Fruit fly (Drosophila melanogaster) S2 (cell line): ENCODE results near the gene Der-1.

ENCODE experiments used
- CG8478 ChIP-seq: fragments of >200 bp; optimal IDR thresholded peaks from 2 replicates; lab custom pipeline; 2018
- CTCF ChIP-seq, 2 experiments: fragments of >200 bp; optimal IDR thresholded peaks; 2 replicates each; lab custom pipeline; 2018

The Der-1 gene

DNA sequence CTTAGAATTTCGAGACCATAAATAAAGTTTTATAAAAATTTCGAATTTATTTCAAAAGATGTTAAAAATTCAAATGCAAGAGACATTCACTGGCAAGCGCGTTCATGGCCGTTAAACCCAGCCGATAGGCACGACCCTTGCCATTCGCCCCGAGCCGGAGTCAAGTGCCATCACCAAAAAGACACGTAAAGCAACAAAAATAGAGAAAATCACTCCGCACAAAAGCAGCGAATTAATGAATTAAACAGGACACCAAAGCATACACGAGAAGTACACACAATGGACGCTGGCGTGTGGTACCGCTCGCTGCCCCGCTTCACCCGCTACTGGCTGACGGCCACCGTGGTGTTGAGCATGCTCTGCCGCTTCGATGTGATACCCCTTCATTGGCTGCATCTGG, at the start of gene Der-1:
Der-1 (plus strand) TSS at position 1 of the 400 bp plus-strand sequence.
- TF ChIP-seq CG8478 (lab: Kevin White, UChicago) (no peak), CTCF (optimal IDR thresholded peaks at IDR 0.05; lab: Kevin White, UChicago) (peak; percentile 20 to 25)

DNA sequence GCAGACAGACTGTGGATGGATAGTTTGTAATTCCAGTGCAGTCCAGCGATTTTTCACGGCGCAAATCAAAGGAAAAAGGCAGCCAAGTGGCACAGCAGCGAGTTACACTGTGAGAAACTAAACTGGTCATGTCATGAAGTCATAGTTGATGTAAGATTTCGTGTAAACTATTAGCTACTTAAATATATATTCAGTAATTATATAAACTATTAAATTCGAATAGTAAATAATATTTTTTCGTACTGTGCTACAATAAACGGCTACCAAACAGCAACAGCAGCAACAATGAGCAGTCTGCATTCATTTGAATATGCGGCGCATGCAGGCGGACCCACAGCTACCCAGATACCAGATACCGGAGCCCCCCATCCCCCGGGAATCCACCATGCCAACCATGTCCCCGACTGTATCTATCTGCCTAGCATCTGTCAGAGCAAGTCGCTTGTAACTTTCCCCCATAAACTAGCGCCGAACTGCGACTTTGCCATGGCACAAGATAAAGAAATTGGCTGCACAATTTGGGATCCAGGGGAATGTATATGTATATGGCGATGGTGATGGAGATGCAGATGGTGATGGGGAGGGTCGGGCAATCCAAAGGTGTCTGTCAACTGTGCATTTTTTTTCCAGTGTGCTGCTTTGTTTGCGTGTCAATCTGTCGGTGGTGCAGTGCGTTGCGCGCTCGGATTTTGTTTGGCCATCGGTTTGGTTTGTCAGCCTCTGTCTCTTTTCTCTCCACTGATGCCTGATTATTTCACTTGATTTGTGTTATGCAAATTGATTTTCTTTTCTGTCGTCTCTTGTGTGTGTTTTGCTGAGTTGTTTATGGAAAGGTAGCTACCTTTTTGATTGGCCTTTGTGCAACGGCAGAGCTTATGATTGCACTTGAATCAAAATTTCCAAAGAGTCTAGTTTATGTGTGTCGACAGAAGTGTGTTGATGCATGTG, 47.6 kb upstream of the Der-1 start:
- TF ChIP-seq CG8478 (lab: Kevin White, UChicago) (no peak), CTCF (optimal IDR thresholded peaks at IDR 0.05; lab: Kevin White, UChicago) (no peak)

DNA sequence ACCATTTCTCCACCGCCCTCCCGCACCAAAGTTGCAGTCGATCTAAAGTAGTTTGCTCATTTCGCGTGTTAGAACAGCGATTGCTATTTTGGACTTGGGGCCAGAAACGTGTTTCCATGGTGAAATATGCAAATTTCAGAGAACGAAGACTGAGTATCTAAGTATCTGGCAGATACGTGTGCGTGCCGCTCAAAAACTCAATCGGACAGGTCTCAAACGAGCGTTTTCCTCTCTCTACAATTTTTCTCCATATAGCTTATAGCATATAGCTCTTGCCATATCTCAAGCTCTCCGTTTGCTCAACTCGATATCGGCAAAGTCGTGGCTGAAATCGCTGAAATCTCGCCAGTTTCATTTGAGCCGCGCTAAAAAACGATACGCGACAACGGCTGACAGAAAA, 46.4 kb upstream of the Der-1 start:
- TF ChIP-seq CG8478 (lab: Kevin White, UChicago), result no peak
- no peak for TF ChIP-seq CTCF (optimal IDR thresholded peaks at IDR 0.05; lab: Kevin White, UChicago)

DNA sequence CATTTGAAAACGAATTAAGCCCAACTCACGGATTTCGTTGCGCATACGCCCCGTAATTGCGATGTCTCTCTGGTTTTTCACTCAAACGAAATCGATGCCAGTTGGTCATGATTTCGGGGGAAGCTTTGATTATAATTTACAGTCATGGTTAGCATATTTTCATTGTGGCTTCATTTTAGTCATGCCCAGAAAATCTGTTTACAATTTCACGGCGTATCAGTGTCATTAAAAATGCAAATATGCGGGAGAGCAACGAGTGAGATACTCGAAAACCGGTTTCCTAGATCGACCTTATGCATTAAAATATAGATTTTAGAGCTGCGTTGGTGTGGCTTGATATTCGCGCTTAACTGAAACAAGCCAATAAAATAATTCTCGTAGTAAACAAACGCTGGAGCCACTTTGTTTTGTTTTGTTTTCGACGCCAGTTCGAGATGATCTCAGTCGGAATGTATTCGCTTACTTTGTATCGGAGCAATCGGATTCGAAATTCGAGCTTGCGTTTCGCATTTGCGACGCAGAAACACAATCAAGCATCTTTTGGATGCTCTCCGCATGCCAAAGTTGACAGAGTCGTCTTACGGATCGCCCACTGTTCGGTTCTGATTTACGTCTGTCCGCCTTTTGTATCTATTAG, 43.1 kb upstream of the Der-1 start:
- TF ChIP-seq CG8478 (lab: Kevin White, UChicago), result no peak
- no peak for TF ChIP-seq CTCF (optimal IDR thresholded peaks at IDR 0.05; lab: Kevin White, UChicago)

DNA sequence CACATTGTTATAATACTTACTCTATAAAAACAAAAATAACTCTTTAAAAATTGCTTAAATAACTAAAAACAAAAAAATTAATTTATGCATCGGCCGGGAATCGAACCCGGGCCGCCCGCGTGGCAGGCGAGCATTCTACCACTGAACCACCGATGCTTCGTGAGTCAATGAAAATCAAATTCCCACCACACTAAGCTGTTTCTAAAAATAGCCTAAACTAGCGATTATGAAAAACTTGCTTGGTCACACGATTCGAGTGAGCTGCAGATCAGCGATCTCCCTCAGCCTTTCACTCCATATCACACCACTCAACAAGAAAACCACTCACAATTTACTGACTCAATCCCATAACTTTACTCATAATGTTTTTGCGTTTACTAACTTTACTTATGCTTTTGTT, 35.8 kb upstream of the Der-1 start:
- TF ChIP-seq CG8478 (lab: Kevin White, UChicago) (no peak), CTCF (optimal IDR thresholded peaks at IDR 0.05; lab: Kevin White, UChicago) (no peak)

DNA sequence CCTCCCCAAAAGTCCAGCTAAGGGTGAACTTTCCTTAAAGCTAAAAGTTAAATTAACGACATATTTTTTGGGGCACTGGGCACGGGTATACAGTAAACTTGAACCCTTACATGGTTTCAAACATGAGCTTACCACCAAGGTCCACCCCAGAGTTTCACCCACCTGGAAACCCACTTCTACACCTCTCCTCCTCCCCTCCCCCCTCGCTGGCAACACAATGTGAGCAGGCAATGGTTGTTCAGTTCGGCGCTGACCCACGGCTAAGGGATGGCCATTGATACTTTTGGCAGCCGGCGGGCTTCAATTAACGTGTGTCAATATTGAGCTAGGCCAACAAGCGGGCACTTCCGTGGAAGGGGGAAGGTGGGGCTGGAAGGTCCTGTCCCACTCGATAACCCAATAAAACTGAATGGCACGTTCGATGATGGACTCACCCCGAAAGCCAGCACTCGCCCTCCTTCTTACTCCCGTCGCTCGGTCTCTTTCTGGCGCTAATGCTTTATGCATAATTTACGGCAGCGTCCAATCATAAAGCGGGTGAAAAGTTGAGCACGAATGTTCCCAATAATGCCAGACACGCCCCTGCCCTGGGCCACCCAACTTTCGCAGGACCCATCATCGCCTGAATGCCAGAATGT, 29.2 kb upstream of the Der-1 start:
- TF ChIP-seq CTCF (optimal IDR thresholded peaks at IDR 0.05; lab: Kevin White, UChicago), result no peak
- no peak for TF ChIP-seq CG8478 (lab: Kevin White, UChicago)

DNA sequence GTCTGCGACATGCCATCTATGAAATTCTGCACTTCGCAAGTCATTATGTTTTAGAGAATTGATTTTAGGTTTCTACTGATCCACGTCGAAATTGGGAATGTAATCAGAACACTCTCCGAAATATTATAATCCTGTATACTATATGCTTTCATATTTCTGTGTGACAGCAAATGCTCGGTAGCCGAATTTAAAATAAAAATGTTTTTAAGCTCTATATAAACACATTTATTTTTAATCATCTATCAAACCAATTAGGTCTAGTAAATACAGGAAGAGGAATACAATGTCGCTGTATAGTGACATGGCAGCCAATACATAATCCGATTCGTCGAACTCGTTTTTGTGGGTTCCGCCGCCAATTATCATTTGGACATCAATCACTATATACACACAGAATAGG, 28.1 kb upstream of the Der-1 start, which contains the start of gene CG15357:
CG15357 (minus strand) TSS at position 101 of the 400 bp plus-strand sequence.
- TF ChIP-seq CG8478 (lab: Kevin White, UChicago), result no peak
- TF ChIP-seq CTCF (optimal IDR thresholded peaks at IDR 0.05; lab: Kevin White, UChicago), result no peak

DNA sequence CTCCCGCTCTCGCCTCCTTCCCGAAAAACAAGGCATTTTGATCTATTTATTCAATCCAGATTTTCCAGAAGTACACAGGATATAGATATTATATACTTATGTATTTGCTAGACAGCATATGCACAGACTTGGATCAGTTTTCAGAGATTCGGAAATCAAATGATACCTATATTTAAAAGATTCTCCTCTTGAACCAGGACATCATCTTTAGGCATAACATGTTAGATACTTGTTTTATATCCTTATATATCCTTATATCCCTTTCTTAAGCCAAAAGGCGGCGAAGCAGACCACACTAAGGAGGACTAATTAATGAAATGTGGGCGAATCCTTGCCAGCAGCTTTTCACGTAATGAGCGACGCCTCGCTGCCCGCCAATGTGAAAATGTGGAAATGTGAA, 27.1 kb upstream of the Der-1 start, which contains the start of gene CG33673:
CG33673 (minus strand) TSS at position 101 of the 400 bp plus-strand sequence.
- no peak for TF ChIP-seq CTCF (optimal IDR thresholded peaks at IDR 0.05; lab: Kevin White, UChicago)
- no peak for TF ChIP-seq CG8478 (lab: Kevin White, UChicago)

DNA sequence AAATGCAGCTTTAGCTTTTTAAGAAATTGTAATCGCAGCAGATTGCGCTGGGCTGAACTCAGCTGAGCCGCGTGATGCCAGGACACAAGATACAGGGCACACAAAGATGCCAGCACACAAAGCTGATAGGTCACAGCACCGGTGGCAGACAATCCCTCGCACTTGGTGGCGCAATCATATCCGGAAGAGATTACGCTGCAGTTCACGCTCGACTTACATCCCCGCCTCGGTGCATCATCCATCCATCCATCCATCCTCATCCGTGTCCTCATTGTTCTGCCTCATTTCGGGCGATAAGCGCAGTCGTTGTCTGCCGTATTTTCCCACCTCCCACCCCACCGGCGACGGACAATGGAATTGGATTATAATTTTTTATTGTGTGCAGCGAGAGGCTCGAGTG, 25.8 kb upstream of the Der-1 start:
- TF ChIP-seq CTCF (optimal IDR thresholded peaks at IDR 0.05; lab: Kevin White, UChicago) (no peak), CG8478 (lab: Kevin White, UChicago) (no peak)

DNA sequence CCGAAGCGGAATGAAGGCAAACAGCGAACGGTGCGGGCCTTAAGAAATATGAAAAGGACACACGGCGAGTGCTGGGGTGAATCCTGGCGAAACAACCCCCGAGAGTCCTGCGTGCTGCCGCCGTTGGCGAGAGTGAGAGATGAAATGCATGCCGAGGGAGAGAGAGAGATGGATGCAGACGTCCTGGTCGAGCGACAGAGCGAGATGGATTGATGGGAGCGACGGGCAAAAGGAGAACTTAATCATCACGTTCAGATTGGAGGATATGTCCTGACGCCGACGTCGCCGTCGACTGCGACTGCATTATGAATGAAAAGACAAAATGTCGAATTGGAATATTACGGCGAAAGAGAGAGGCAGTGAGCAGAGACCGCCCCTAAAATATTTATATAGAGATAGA, 19.2 kb upstream of the Der-1 start:
- TF ChIP-seq CG8478 (lab: Kevin White, UChicago) (no peak), CTCF (optimal IDR thresholded peaks at IDR 0.05; lab: Kevin White, UChicago) (peak; percentile 20 to 24)

DNA sequence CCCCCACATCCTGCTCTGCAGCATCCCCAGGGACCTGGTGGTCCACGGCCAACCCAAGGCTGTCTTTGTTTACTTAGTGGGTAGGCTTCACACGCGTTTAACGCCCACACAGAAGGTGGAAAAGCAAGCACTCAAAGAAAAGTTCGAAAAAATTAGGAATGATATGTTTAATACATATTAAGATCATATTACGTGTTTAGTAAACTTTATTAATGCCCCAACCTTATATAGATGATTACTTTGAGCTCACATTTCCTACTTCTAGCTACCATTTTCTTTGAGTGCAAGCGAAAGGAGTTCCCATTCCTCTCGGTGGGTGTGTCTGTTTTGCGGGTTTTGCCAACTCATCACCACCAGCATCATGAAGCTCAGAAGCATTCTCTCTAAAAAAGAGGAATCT, 14.3 kb upstream of the Der-1 start:
- TF ChIP-seq CG8478 (lab: Kevin White, UChicago) (no peak), CTCF (optimal IDR thresholded peaks at IDR 0.05; lab: Kevin White, UChicago) (no peak)

DNA sequence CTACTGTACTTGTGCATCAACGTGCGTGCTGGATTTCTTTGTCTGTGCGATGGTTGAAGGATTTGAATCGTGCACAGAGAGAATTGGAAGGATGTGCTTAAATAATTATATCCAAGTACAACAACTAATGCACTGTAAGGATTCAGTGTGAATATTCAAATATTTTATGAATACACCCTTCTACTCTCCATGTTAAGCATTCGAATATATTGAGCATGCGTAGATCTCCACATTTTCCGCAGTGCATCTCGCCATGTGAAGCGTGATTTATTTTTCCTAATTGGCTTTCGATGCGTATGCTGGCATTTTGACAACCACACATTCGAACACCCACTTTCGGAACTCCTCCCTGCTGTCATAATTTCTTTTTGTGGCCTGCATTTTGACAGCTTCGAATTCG, 13.7 kb upstream of the Der-1 start:
- TF ChIP-seq CG8478 (lab: Kevin White, UChicago) (no peak), CTCF (optimal IDR thresholded peaks at IDR 0.05; lab: Kevin White, UChicago) (no peak)

DNA sequence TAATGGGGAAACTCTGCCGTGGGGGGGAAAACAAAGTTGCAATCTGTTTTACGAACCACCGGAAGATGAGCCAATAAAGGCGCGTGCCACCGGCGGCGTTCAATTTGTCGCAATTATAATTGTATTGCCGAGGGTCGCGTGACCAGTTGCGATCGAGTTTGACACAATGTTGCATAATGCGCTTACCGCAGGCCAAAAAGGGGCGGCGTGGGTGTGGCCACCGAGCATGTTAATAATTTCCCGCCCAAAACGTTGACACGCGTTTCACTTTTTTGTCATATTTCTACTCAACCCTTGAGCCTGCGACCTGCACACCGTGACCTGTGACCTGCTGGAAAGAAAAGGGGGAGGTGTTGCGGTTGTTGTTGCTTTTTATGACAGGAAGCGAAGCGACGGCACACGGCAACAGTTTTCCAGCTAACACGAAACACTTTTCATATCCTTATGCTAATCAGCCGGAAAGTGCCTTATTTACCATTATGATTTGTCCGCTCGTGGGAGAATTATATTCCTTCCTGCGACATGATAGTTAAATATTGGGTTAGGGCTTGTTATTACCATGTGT, 11.7 kb upstream of the Der-1 start:
- no peak for TF ChIP-seq CTCF (optimal IDR thresholded peaks at IDR 0.05; lab: Kevin White, UChicago)
- TF ChIP-seq CG8478 (lab: Kevin White, UChicago), result no peak

DNA sequence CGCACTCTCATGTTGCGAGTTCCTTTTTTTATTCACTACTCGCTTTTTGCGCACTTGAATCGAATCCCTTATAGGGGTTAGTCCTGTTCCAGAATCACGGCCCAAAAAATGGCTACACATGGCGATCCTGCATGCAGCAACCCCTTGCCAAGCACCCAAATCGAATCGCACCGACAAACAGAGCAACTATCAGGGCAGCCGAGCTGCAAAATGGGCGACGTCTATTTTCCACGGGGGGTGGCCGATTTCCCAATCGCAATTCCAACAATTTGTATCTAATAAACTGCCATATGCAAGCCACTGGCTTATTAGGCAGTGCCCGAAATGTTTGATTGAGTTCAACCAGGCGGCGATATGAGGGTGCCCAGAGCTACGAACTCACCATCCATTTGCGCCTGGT, 6.5 kb upstream of the Der-1 start:
- no peak for TF ChIP-seq CG8478 (lab: Kevin White, UChicago)
- no peak for TF ChIP-seq CTCF (optimal IDR thresholded peaks at IDR 0.05; lab: Kevin White, UChicago)
